Fruit fly (Drosophila melanogaster) whole organism, embryonic: ENCODE measurements around the gene CG15043.

Experiments
- CG18476 ChIP-seq: fragments of 200-800 bp; sonication (Bioruptor generic); optimal IDR thresholded peaks from 2 replicates; lab custom pipeline; 2016; ENCODE audit warnings: missing biosample characterization, mild to moderate bottlenecking, missing genetic modification characterization
- CG2678 ChIP-seq: fragments of 200-800 bp; sonication (Bioruptor generic); optimal IDR thresholded peaks from 3 replicates; lab custom pipeline; 2019; ENCODE audit warnings: missing biosample characterization, mild to moderate bottlenecking, missing genetic modification characterization, moderate library complexity
- CG34224 ChIP-seq: fragments of 200-800 bp; sonication (Bioruptor generic); IDR thresholded peaks from 3 replicates; pipeline ENCODE4 v1.3.6; 2022; ENCODE audit warnings: missing biosample characterization, missing genetic modification characterization; ENCODE audit not compliant: partially characterized antibody
- CG9215 ChIP-seq: fragments of 200-800 bp; sonication (Bioruptor generic); IDR thresholded peaks from 2 replicates; pipeline ENCODE4 v1.3.6; 2022; ENCODE audit warnings: missing biosample characterization, missing genetic modification characterization
- Dbx ChIP-seq: fragments of 200-800 bp; sonication (Bioruptor generic); IDR thresholded peaks from 3 replicates; pipeline ENCODE4 v1.3.6; 2022; ENCODE audit warnings: missing biosample characterization, missing genetic modification characterization

Gene CG15043

dm6 chrX:18452717-18453116 lies 41.3 kb downstream of the CG15043 start (continued):
- TF ChIP-seq CG2678 (tag; lab: Kevin White, UChicago) (peak; percentile 6), Dbx (GFP tag; lab: Robert Waterston, UW) (peak; percentile 39; the same call in 1 of the 3 replicates), CG34224 (GFP tag; lab: Robert Waterston, UW) (no peak), CG9215 (GFP tag; lab: Robert Waterston, UW) (peak; percentile 16; the same call in 1 of the 2 replicates), CG18476 (peak; percentile 68)
